Worm (Caenorhabditis elegans) whole organism, L3 larva: ENCODE results near the gene plr-1.
A peak's percentile ranks its signal among the peaks of the same experiment; 100 is the strongest.

Source experiments
- ZK546.5 ChIP-seq: sonication (generic microtip); optimal IDR thresholded peaks from 2 replicates; lab custom pipeline; 2017; ENCODE audit warnings: missing biosample characterization, missing genetic modification characterization
- ama-1 ChIP-seq: fragments of 150-350 bp; optimal IDR thresholded peaks from 2 replicates; lab custom pipeline; 2018
- ceh-16 ChIP-seq: sonication (generic microtip); optimal IDR thresholded peaks from 2 replicates; lab custom pipeline; 2017; ENCODE audit warnings: missing biosample characterization, missing genetic modification characterization
- ceh-28 ChIP-seq: fragments of 150-350 bp; optimal IDR thresholded peaks from 2 replicates; lab custom pipeline; 2014; ENCODE audit warnings: missing biosample characterization, missing genetic modification reagents, missing genetic modification characterization
- ceh-82 ChIP-seq: fragments of 150-350 bp; optimal IDR thresholded peaks from 2 replicates; lab custom pipeline; 2014; ENCODE audit warnings: missing biosample characterization, missing genetic modification characterization
- egl-27 ChIP-seq: sonication (generic microtip); optimal IDR thresholded peaks from 4 replicates; lab custom pipeline; 2017; ENCODE audit warnings: missing biosample characterization, missing genetic modification reagents, missing genetic modification characterization
- egl-5 ChIP-seq: fragments of 150-350 bp; optimal IDR thresholded peaks from 2 replicates; lab custom pipeline; 2017; ENCODE audit warnings: missing biosample characterization, missing genetic modification reagents, missing genetic modification characterization, inconsistent platforms
- elt-1 ChIP-seq: fragments of 150-350 bp; optimal IDR thresholded peaks from 2 replicates; lab custom pipeline; 2014; ENCODE audit warnings: missing biosample characterization, missing genetic modification characterization
- elt-2 ChIP-seq: sonication (generic microtip); optimal IDR thresholded peaks from 2 replicates; lab custom pipeline; 2016; ENCODE audit warnings: missing genetic modification reagents, mild to moderate bottlenecking, missing genetic modification characterization, missing compliant biosample characterization
- elt-3 ChIP-seq, 3 experiments: fragments of 150-350 bp in 1 of 3; sonication (generic microtip) in 2 of 3; optimal IDR thresholded peaks; 2 replicates in 2 of 3; 4 replicates in 1 of 3; lab custom pipeline; 2014 to 2017; ENCODE audit warnings: missing biosample characterization in 3 of 3, missing genetic modification characterization in 3 of 3
- eor-1 ChIP-seq, 2 experiments: fragments of 150-350 bp; optimal IDR thresholded peaks; 2 replicates each; lab custom pipeline; 2014 to 2018; ENCODE audit warnings: missing biosample characterization in 2 of 2, missing genetic modification characterization in 2 of 2
- fkh-10 ChIP-seq: sonication (generic microtip); optimal IDR thresholded peaks from 2 replicates; lab custom pipeline; 2017; ENCODE audit warnings: missing biosample characterization, missing genetic modification reagents, missing genetic modification characterization
- fos-1 ChIP-seq: fragments of 150-350 bp; optimal IDR thresholded peaks from 2 replicates; lab custom pipeline; 2014; ENCODE audit warnings: missing biosample characterization, missing genetic modification characterization
- hmg-11 ChIP-seq: sonication (generic microtip); optimal IDR thresholded peaks from 2 replicates; lab custom pipeline; 2016; ENCODE audit warnings: missing genetic modification characterization, missing compliant biosample characterization
- jun-1 ChIP-seq: fragments of 150-350 bp; optimal IDR thresholded peaks from 2 replicates; lab custom pipeline; 2014; ENCODE audit warnings: missing biosample characterization, missing genetic modification reagents, missing genetic modification characterization
- lin-39 ChIP-seq: fragments of 150-350 bp; optimal IDR thresholded peaks from 2 replicates; lab custom pipeline; 2018; ENCODE audit warnings: missing biosample characterization, missing genetic modification reagents, missing genetic modification characterization
- mml-1 ChIP-seq: fragments of 150-350 bp; sonication (generic microtip); optimal IDR thresholded peaks from 3 replicates; lab custom pipeline; 2014; ENCODE audit warnings: missing biosample characterization, missing genetic modification characterization
- nfya-1 ChIP-seq: sonication (generic microtip); optimal IDR thresholded peaks from 2 replicates; lab custom pipeline; 2017; ENCODE audit warnings: missing genetic modification characterization, mild to moderate bottlenecking, missing compliant biosample characterization, antibody characterized with exemption, moderate library complexity; ENCODE audit not compliant: insufficient read depth
- nhr-11 ChIP-seq: fragments of 150-350 bp; optimal IDR thresholded peaks from 2 replicates; lab custom pipeline; 2014; ENCODE audit warnings: missing biosample characterization, missing genetic modification characterization
- nhr-23 ChIP-seq: fragments of 150-350 bp; optimal IDR thresholded peaks from 2 replicates; lab custom pipeline; 2014; ENCODE audit warnings: missing biosample characterization, missing genetic modification reagents, missing genetic modification characterization
- nhr-237 ChIP-seq: fragments of 150-350 bp; optimal IDR thresholded peaks from 2 replicates; lab custom pipeline; 2014; ENCODE audit warnings: missing biosample characterization, missing genetic modification characterization
- nhr-25 ChIP-seq: sonication (generic microtip); optimal IDR thresholded peaks from 2 replicates; lab custom pipeline; 2017; ENCODE audit warnings: missing biosample characterization, missing genetic modification characterization
- nhr-28 ChIP-seq: fragments of 150-350 bp; optimal IDR thresholded peaks from 2 replicates; lab custom pipeline; 2014; ENCODE audit warnings: missing biosample characterization, missing genetic modification characterization
- nhr-43 ChIP-seq: sonication (generic microtip); optimal IDR thresholded peaks from 2 replicates; lab custom pipeline; 2016; ENCODE audit warnings: mild to moderate bottlenecking, missing genetic modification characterization, missing compliant biosample characterization; ENCODE audit not compliant: poor library complexity, severe bottlenecking
- nhr-67 ChIP-seq: fragments of 150-350 bp; optimal IDR thresholded peaks from 2 replicates; lab custom pipeline; 2014; ENCODE audit warnings: missing biosample characterization, missing genetic modification characterization
- nhr-76 ChIP-seq: fragments of 150-350 bp; sonication (generic microtip); optimal IDR thresholded peaks from 5 replicates; lab custom pipeline; 2014; ENCODE audit warnings: missing biosample characterization, missing genetic modification characterization
- pha-4 ChIP-seq: fragments of 150-350 bp; optimal IDR thresholded peaks from 2 replicates; lab custom pipeline; 2014; ENCODE audit warnings: missing biosample characterization, missing genetic modification reagents, missing genetic modification characterization
- pqm-1 ChIP-seq: fragments of 150-350 bp; optimal IDR thresholded peaks from 2 replicates; lab custom pipeline; 2017; ENCODE audit warnings: missing biosample characterization, missing genetic modification characterization, inconsistent platforms
- sea-2 ChIP-seq: fragments of 150-350 bp; sonication (generic microtip); optimal IDR thresholded peaks from 4 replicates; lab custom pipeline; 2014; ENCODE audit warnings: missing biosample characterization, missing genetic modification reagents, missing genetic modification characterization
- skn-1 ChIP-seq: fragments of 150-350 bp; optimal IDR thresholded peaks from 2 replicates; lab custom pipeline; 2014; ENCODE audit warnings: missing biosample characterization, missing genetic modification characterization
- snpc-4 ChIP-seq: fragments of 150-350 bp; optimal IDR thresholded peaks from 2 replicates; lab custom pipeline; 2014; ENCODE audit warnings: missing biosample characterization, missing genetic modification characterization
- tbx-2 ChIP-seq: sonication (generic microtip); optimal IDR thresholded peaks from 2 replicates; lab custom pipeline; 2016; ENCODE audit warnings: mild to moderate bottlenecking, missing genetic modification characterization, missing compliant biosample characterization
- unc-39 ChIP-seq: sonication (generic microtip); optimal IDR thresholded peaks from 4 replicates; lab custom pipeline; 2017; ENCODE audit warnings: missing biosample characterization, missing genetic modification characterization
- unc-62 ChIP-seq: fragments of 150-350 bp; sonication (generic microtip); optimal IDR thresholded peaks from 4 replicates; lab custom pipeline; 2014; ENCODE audit warnings: missing biosample characterization, missing genetic modification reagents, missing genetic modification characterization
- zag-1 ChIP-seq: fragments of 150-350 bp; optimal IDR thresholded peaks from 2 replicates; lab custom pipeline; 2014; ENCODE audit warnings: missing biosample characterization, missing genetic modification characterization
- ztf-11 ChIP-seq: fragments of 150-350 bp; optimal IDR thresholded peaks from 2 replicates; lab custom pipeline; 2014; ENCODE audit warnings: missing biosample characterization, missing genetic modification characterization
- ztf-4 ChIP-seq: fragments of 150-350 bp; optimal IDR thresholded peaks from 2 replicates; lab custom pipeline; 2014; ENCODE audit warnings: missing biosample characterization, missing genetic modification characterization

Gene plr-1

ce11 chrIII:11472861-11473260, 16.2 kb downstream of the plr-1 start:
- TF ChIP-seq pha-4 (tag; lab: Kevin White, UChicago): no peak
- TF ChIP-seq nfya-1 (tag; lab: Kevin White, UChicago): no peak

ce11 chrIII:11474674-11475306, 18.1 kb downstream of the plr-1 start:
- TF ChIP-seq egl-27 (tag; lab: Kevin White, UChicago) (no peak), hmg-11 (tag; lab: Kevin White, UChicago) (no peak), ztf-11 (no peak), elt-1 (no peak), pqm-1 (no peak)

ce11 chrIII:11477307-11477706, 20.6 kb downstream of the plr-1 start:
- TF ChIP-seq nhr-11 (tag; lab: Kevin White, UChicago) (no peak), ztf-11 (no peak), fos-1 (tag; lab: Kevin White, UChicago) (no peak), ZK546.5 (no peak), unc-39 (tag; lab: Kevin White, UChicago) (no peak), ama-1 (lab: Kevin White, UChicago) (no peak), skn-1 (tag; lab: Kevin White, UChicago) (no peak), fkh-10 (GFP tag; lab: Kevin White, UChicago) (no peak), egl-27 (tag; lab: Kevin White, UChicago) (no peak), elt-3 (tag; optimal IDR thresholded peaks at IDR 0.05; lab: Kevin White, UChicago) (no peak), jun-1 (no peak), sea-2 (GFP tag; lab: Kevin White, UChicago) (no peak), nhr-28 (tag; lab: Kevin White, UChicago) (no peak), elt-2 (tag; lab: Kevin White, UChicago) (no peak), nhr-67 (no peak), zag-1 (tag; lab: Kevin White, UChicago) (no peak), tbx-2 (no peak), snpc-4 (no peak), nfya-1 (tag; lab: Kevin White, UChicago) (no peak)

ce11 chrIII:11478468-11479363, 22.0 kb downstream of the plr-1 start:
- TF ChIP-seq eor-1 (tag; optimal IDR thresholded peaks at IDR 0.05; lab: Kevin White, UChicago) (no peak), nhr-25 (tag; lab: Kevin White, UChicago) (peak; percentile 77), unc-62 (no peak), ceh-28 (no peak), pha-4 (tag; lab: Kevin White, UChicago) (no peak), nfya-1 (tag; lab: Kevin White, UChicago) (no peak), snpc-4 (no peak), lin-39 (tag; lab: Kevin White, UChicago) (no peak), elt-1 (no peak), elt-3 (tag; optimal IDR thresholded peaks at IDR 0.05; lab: Kevin White, UChicago) (no peak), mml-1 (tag; lab: Kevin White, UChicago) (no peak), nhr-43 (tag; lab: Kevin White, UChicago) (no peak), ceh-16 (no peak), ztf-4 (tag; lab: Kevin White, UChicago) (no peak), nhr-23 (tag; lab: Kevin White, UChicago) (peak; percentile 28), ama-1 (lab: Kevin White, UChicago) (no peak), hmg-11 (tag; lab: Kevin White, UChicago) (peak; percentile 32), nhr-76 (tag; lab: Kevin White, UChicago) (no peak), nhr-11 (tag; lab: Kevin White, UChicago) (no peak), nhr-237 (tag; lab: Kevin White, UChicago) (no peak), sea-2 (GFP tag; lab: Kevin White, UChicago) (no peak), egl-27 (tag; lab: Kevin White, UChicago) (no peak), ceh-82 (tag; lab: Kevin White, UChicago) (no peak), unc-39 (tag; lab: Kevin White, UChicago) (no peak), egl-5 (no peak)
